Worm (Caenorhabditis elegans) whole organism, L1 larva: ENCODE measurements around the gene C55C3.8.

Source experiments
- C04F5.9 ChIP-seq: sonication (generic microtip); optimal IDR thresholded peaks from 2 replicates; lab custom pipeline; 2016; ENCODE audit warnings: missing genetic modification characterization, missing compliant biosample characterization
- C34B4.2 ChIP-seq: sonication (generic microtip); optimal IDR thresholded peaks from 2 replicates; lab custom pipeline; 2017; ENCODE audit warnings: mild to moderate bottlenecking, missing genetic modification characterization, missing compliant biosample characterization
- alr-1 ChIP-seq: fragments of 200-800 bp; sonication (Bioruptor generic); optimal IDR thresholded peaks from 2 replicates; lab custom pipeline; 2018; ENCODE audit warnings: borderline replicate concordance, mild to moderate bottlenecking, missing genetic modification characterization, missing compliant biosample characterization
- ama-1 ChIP-seq: fragments of 150-350 bp; optimal IDR thresholded peaks from 2 replicates; lab custom pipeline; 2014
- blmp-1 ChIP-seq: fragments of 150-350 bp; optimal IDR thresholded peaks from 2 replicates; lab custom pipeline; 2014; ENCODE audit warnings: missing biosample characterization, missing genetic modification characterization
- ceh-63 ChIP-seq: fragments of 200-800 bp; sonication (Bioruptor generic); optimal IDR thresholded peaks from 2 replicates; lab custom pipeline; 2018; ENCODE audit warnings: mild to moderate bottlenecking, missing genetic modification characterization, missing compliant biosample characterization
- ceh-88 ChIP-seq: fragments of 200-800 bp; sonication (Bioruptor generic); IDR thresholded peaks from 2 replicates; pipeline ENCODE4 v1.3.6; 2022; ENCODE audit warnings: missing genetic modification characterization, missing compliant biosample characterization
- ces-1 ChIP-seq: fragments of 150-350 bp; optimal IDR thresholded peaks from 2 replicates; lab custom pipeline; 2014; ENCODE audit warnings: missing biosample characterization, missing genetic modification reagents, missing genetic modification characterization
- dsc-1 ChIP-seq: sonication (generic microtip); optimal IDR thresholded peaks from 2 replicates; lab custom pipeline; 2016; ENCODE audit warnings: mild to moderate bottlenecking, missing genetic modification characterization, missing compliant biosample characterization
- efl-3 ChIP-seq: fragments of 200-800 bp; sonication (Bioruptor generic); optimal IDR thresholded peaks from 2 replicates; lab custom pipeline; 2018; ENCODE audit warnings: mild to moderate bottlenecking, missing genetic modification characterization, missing compliant biosample characterization
- egl-13 ChIP-seq: sonication (generic microtip); optimal IDR thresholded peaks from 2 replicates; lab custom pipeline; 2016; ENCODE audit warnings: missing genotype, missing genetic modification reagents, missing genetic modification characterization, missing compliant biosample characterization
- egl-27 ChIP-seq, 2 experiments: fragments of 150-350 bp in 1 of 2; sonication (generic microtip); optimal IDR thresholded peaks; 3 replicates each; lab custom pipeline; 2017 to 2018; ENCODE audit warnings: missing biosample characterization in 2 of 2, missing genetic modification characterization in 2 of 2, missing genetic modification reagents in 2 of 2
- elt-3 ChIP-seq, 6 experiments: fragments of 150-350 bp in 1 of 6; sonication (generic microtip); optimal IDR thresholded peaks; 2 replicates each; lab custom pipeline; 2017 to 2018; ENCODE audit warnings: missing biosample characterization in 6 of 6, missing genetic modification characterization in 6 of 6, inconsistent platforms in 1 of 6
- fkh-4 ChIP-seq: sonication (generic microtip); optimal IDR thresholded peaks from 2 replicates; lab custom pipeline; 2016; ENCODE audit warnings: missing compliant biosample characterization, missing genetic modification characterization, borderline replicate concordance
- fkh-8 ChIP-seq: sonication (generic microtip); optimal IDR thresholded peaks from 2 replicates; lab custom pipeline; 2016; ENCODE audit warnings: mild to moderate bottlenecking, missing genetic modification characterization, missing compliant biosample characterization
- fos-1 ChIP-seq: fragments of 150-350 bp; optimal IDR thresholded peaks from 2 replicates; lab custom pipeline; 2014; ENCODE audit warnings: missing biosample characterization, missing genetic modification characterization
- grh-1 ChIP-seq: fragments of 200-800 bp; sonication (Bioruptor generic); IDR thresholded peaks from 2 replicates; pipeline ENCODE4 v1.3.6; 2022; ENCODE audit warnings: missing genetic modification reagents, missing genetic modification characterization, missing compliant biosample characterization
- hpl-2 ChIP-seq: fragments of 150-350 bp; optimal IDR thresholded peaks from 2 replicates; lab custom pipeline; 2014; ENCODE audit warnings: missing biosample characterization, missing genetic modification reagents, missing genetic modification characterization
- isw-1 ChIP-seq: fragments of 200-800 bp; sonication (Bioruptor generic); IDR thresholded peaks from 2 replicates; pipeline ENCODE4 v1.3.6; 2022; ENCODE audit warnings: missing genetic modification characterization, missing compliant biosample characterization
- lin-13 ChIP-seq: fragments of 150-350 bp; optimal IDR thresholded peaks from 2 replicates; lab custom pipeline; 2014; ENCODE audit warnings: missing biosample characterization, missing genetic modification reagents, missing genetic modification characterization
- lin-14 ChIP-seq: fragments of 200-800 bp; sonication (Bioruptor generic); optimal IDR thresholded peaks from 2 replicates; lab custom pipeline; 2018; ENCODE audit warnings: mild to moderate bottlenecking, missing genetic modification characterization, moderate library complexity, missing compliant biosample characterization
- lin-35 ChIP-seq, 2 experiments: fragments of 150-350 bp; optimal IDR thresholded peaks; 2 replicates each; lab custom pipeline; 2014; ENCODE audit warnings: missing biosample characterization in 2 of 2, missing genetic modification characterization in 2 of 2, missing genetic modification reagents in 2 of 2
- lir-3 ChIP-seq: sonication (generic microtip); optimal IDR thresholded peaks from 2 replicates; lab custom pipeline; 2016; ENCODE audit warnings: mild to moderate bottlenecking, missing genetic modification characterization, moderate library complexity, missing compliant biosample characterization; ENCODE audit not compliant: poor library complexity
- lsy-2 ChIP-seq, 2 experiments: fragments of 150-350 bp; optimal IDR thresholded peaks; 2 replicates each; lab custom pipeline; 2014; ENCODE audit warnings: missing biosample characterization in 2 of 2, missing genetic modification characterization in 2 of 2
- mab-9 ChIP-seq: fragments of 200-800 bp; sonication (Bioruptor generic); IDR thresholded peaks from 2 replicates; pipeline ENCODE4 v1.3.6; 2022; ENCODE audit warnings: missing genetic modification reagents, missing genetic modification characterization, missing compliant biosample characterization
- mdl-1 ChIP-seq, 2 experiments: fragments of 150-350 bp; optimal IDR thresholded peaks; 2 replicates each; lab custom pipeline; 2014 to 2017; ENCODE audit warnings: missing biosample characterization in 2 of 2, missing genetic modification characterization in 2 of 2, inconsistent platforms in 1 of 2
- mef-2 ChIP-seq: fragments of 150-350 bp; optimal IDR thresholded peaks from 2 replicates; lab custom pipeline; 2014; ENCODE audit warnings: missing biosample characterization, missing genetic modification characterization
- mep-1 ChIP-seq: fragments of 150-350 bp; optimal IDR thresholded peaks from 2 replicates; lab custom pipeline; 2014; ENCODE audit warnings: missing biosample characterization, missing genetic modification characterization
- nhr-11 ChIP-seq: fragments of 150-350 bp; optimal IDR thresholded peaks from 2 replicates; lab custom pipeline; 2014; ENCODE audit warnings: missing biosample characterization, missing genetic modification characterization
- nhr-12 ChIP-seq: sonication (generic microtip); optimal IDR thresholded peaks from 2 replicates; lab custom pipeline; 2017; ENCODE audit warnings: missing biosample characterization, missing genetic modification characterization
- nhr-237 ChIP-seq: fragments of 150-350 bp; optimal IDR thresholded peaks from 2 replicates; lab custom pipeline; 2014; ENCODE audit warnings: missing biosample characterization, missing genetic modification characterization
- nhr-28 ChIP-seq: fragments of 150-350 bp; optimal IDR thresholded peaks from 2 replicates; lab custom pipeline; 2014; ENCODE audit warnings: missing biosample characterization, missing genetic modification characterization
- nhr-47 ChIP-seq: sonication (generic microtip); optimal IDR thresholded peaks from 2 replicates; lab custom pipeline; 2016; ENCODE audit warnings: mild to moderate bottlenecking, missing genetic modification characterization, moderate library complexity, missing compliant biosample characterization
- nhr-71 ChIP-seq: sonication (generic microtip); optimal IDR thresholded peaks from 2 replicates; lab custom pipeline; 2016; ENCODE audit warnings: mild to moderate bottlenecking, missing genetic modification characterization, moderate library complexity, missing compliant biosample characterization
- nhr-84 ChIP-seq: sonication (generic microtip); optimal IDR thresholded peaks from 2 replicates; lab custom pipeline; 2017; ENCODE audit warnings: missing biosample characterization, missing genetic modification characterization
- nhr-85 ChIP-seq: sonication (generic microtip); peaks from one replicate; lab custom pipeline; 2016; ENCODE audit warnings: missing genetic modification characterization, inconsistent platforms, missing compliant biosample characterization
- pag-3 ChIP-seq: sonication (generic microtip); optimal IDR thresholded peaks from 2 replicates; lab custom pipeline; 2017; ENCODE audit warnings: missing genetic modification characterization, mild to moderate bottlenecking, missing compliant biosample characterization, antibody characterized with exemption, borderline replicate concordance; ENCODE audit not compliant: insufficient read depth
- pax-3 ChIP-seq: fragments of 200-800 bp; sonication (Bioruptor generic); optimal IDR thresholded peaks from 2 replicates; lab custom pipeline; 2018; ENCODE audit warnings: mild to moderate bottlenecking, missing genetic modification characterization, moderate library complexity, missing compliant biosample characterization
- pqm-1 ChIP-seq: sonication (generic microtip); optimal IDR thresholded peaks from 3 replicates; lab custom pipeline; 2017; ENCODE audit warnings: missing biosample characterization, missing genetic modification characterization
- rnt-1 ChIP-seq: sonication (generic microtip); optimal IDR thresholded peaks from 2 replicates; lab custom pipeline; 2016; ENCODE audit warnings: mild to moderate bottlenecking, missing genetic modification characterization, moderate library complexity, missing compliant biosample characterization
- sptf-1 ChIP-seq: fragments of 150-350 bp; optimal IDR thresholded peaks from 2 replicates; lab custom pipeline; 2014; ENCODE audit warnings: missing biosample characterization, missing genetic modification characterization
- swsn-7 ChIP-seq: sonication (generic microtip); optimal IDR thresholded peaks from 2 replicates; lab custom pipeline; 2016; ENCODE audit warnings: missing genetic modification characterization, missing compliant biosample characterization
- tlp-1 ChIP-seq: fragments of 150-350 bp; optimal IDR thresholded peaks from 2 replicates; lab custom pipeline; 2014; ENCODE audit warnings: missing biosample characterization, missing genetic modification characterization
- unc-62 ChIP-seq: fragments of 150-350 bp; optimal IDR thresholded peaks from 2 replicates; lab custom pipeline; 2014; ENCODE audit warnings: missing biosample characterization, missing genetic modification reagents, missing genetic modification characterization
- unc-86 ChIP-seq: sonication (generic microtip); optimal IDR thresholded peaks from 2 replicates; lab custom pipeline; 2016; ENCODE audit warnings: missing genetic modification characterization, missing compliant biosample characterization
- zag-1 ChIP-seq: fragments of 150-350 bp; optimal IDR thresholded peaks from 2 replicates; lab custom pipeline; 2014; ENCODE audit warnings: missing biosample characterization, missing genetic modification characterization
- zip-4 ChIP-seq: fragments of 200-800 bp; sonication (Bioruptor generic); optimal IDR thresholded peaks from 2 replicates; lab custom pipeline; 2018; ENCODE audit warnings: mild to moderate bottlenecking, missing genetic modification characterization, moderate library complexity, missing compliant biosample characterization
- ztf-11 ChIP-seq, 2 experiments: sonication (generic microtip); optimal IDR thresholded peaks; 2 replicates each; lab custom pipeline; 2016 to 2017; ENCODE audit warnings: missing genetic modification characterization in 2 of 2, missing biosample characterization in 1 of 2, missing compliant biosample characterization in 1 of 2
- ztf-4 ChIP-seq: fragments of 150-350 bp; optimal IDR thresholded peaks from 2 replicates; lab custom pipeline; 2014; ENCODE audit warnings: missing biosample characterization, missing genetic modification characterization

The C55C3.8 gene

DNA sequence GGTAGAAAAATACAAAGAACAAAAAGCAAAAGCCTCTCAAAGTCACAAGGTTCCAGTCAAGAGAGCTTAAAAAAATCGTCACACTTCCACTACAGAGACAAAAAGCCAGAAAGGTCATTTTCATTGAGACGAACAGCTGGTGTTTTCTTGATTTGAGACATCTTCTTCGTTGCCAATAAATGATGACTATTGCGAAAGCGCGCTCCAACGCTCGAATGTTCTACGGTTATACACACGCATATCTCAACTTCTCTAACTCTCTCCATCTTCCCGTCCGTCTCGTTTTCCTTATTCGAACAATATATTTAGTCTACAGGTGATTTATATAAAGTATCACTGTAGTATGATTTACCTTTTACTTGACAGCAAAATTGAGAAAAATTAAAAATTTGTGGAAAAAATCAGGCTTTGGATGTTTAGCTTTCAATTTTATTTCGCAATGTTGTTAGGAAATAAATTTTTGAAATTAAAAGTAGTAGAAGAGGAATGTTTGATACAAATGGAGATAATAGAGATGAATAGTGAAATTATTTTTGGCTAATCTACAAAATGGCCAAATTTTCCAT is 25.4 kb upstream of the C55C3.8 start (continued):
- no peak for TF ChIP-seq isw-1 (GFP tag; lab: Robert Waterston, UW)
- no peak for TF ChIP-seq tlp-1
- TF ChIP-seq sptf-1 (tag; lab: Kevin White, UChicago), result no peak
- TF ChIP-seq rnt-1 (tag; lab: Kevin White, UChicago), result peak; percentile 33
- no peak for TF ChIP-seq grh-1
- TF ChIP-seq C04F5.9 (tag; lab: Kevin White, UChicago), result no peak
- TF ChIP-seq unc-62 (GFP tag; lab: Kevin White, UChicago), result no peak
- TF ChIP-seq lin-35 (GFP tag; optimal IDR thresholded peaks at IDR 0.05; lab: Kevin White, UChicago), result peak; percentile 40 to 69
- no peak for TF ChIP-seq dsc-1
- peak; percentile 5 for TF ChIP-seq ama-1 (lab: Kevin White, UChicago)
- no peak for TF ChIP-seq nhr-28
- no peak for TF ChIP-seq unc-86 (tag; lab: Kevin White, UChicago)
- TF ChIP-seq nhr-71, result peak; percentile 63
- no peak for TF ChIP-seq hpl-2 (GFP tag; lab: Kevin White, UChicago)
- no peak for TF ChIP-seq fos-1 (tag; lab: Kevin White, UChicago)
- TF ChIP-seq ceh-88 (GFP tag; lab: Robert Waterston, UW), result no peak
- peak; percentile 17 to 62 for TF ChIP-seq lsy-2 (tag; optimal IDR thresholded peaks at IDR 0.05; lab: Kevin White, UChicago)
- peak; percentile 42 for TF ChIP-seq zip-4 (GFP tag; lab: Kevin White, UChicago)
- no peak for TF ChIP-seq ceh-63 (GFP tag; lab: Kevin White, UChicago)
- no peak for TF ChIP-seq C34B4.2 (tag; lab: Kevin White, UChicago)
- no peak for TF ChIP-seq pag-3 (tag; lab: Kevin White, UChicago)
- TF ChIP-seq ztf-4 (tag; lab: Kevin White, UChicago), result no peak
- peak in 2 of 6 experiments; percentile 29 to 66 for TF ChIP-seq elt-3 (tag; optimal IDR thresholded peaks at IDR 0.05; lab: Kevin White, UChicago)
- no peak for TF ChIP-seq efl-3
- no peak for TF ChIP-seq nhr-11 (tag; lab: Kevin White, UChicago)
- no peak for TF ChIP-seq nhr-12 (tag; lab: Kevin White, UChicago)
- TF ChIP-seq egl-27 (tag; optimal IDR thresholded peaks at IDR 0.05; lab: Kevin White, UChicago), result no peak
- TF ChIP-seq mef-2 (tag; lab: Kevin White, UChicago), result no peak
- no peak for TF ChIP-seq egl-13 (tag; lab: Kevin White, UChicago)
- TF ChIP-seq nhr-47 (tag; lab: Kevin White, UChicago), result peak; percentile 5
- no peak for TF ChIP-seq nhr-84 (tag; lab: Kevin White, UChicago)
- peak; percentile 8 for TF ChIP-seq lir-3 (tag; lab: Kevin White, UChicago)
- peak; percentile 61 for TF ChIP-seq mep-1 (tag; lab: Kevin White, UChicago)
- no peak for TF ChIP-seq pqm-1 (tag; lab: Kevin White, UChicago)
- TF ChIP-seq ztf-11 (tag; optimal IDR thresholded peaks at IDR 0.05; lab: Kevin White, UChicago), result no peak
- no peak for TF ChIP-seq pax-3 (tag; lab: Kevin White, UChicago)
- peak in 1 of 2 experiments; percentile 54 for TF ChIP-seq mdl-1 (tag; optimal IDR thresholded peaks at IDR 0.05; lab: Kevin White, UChicago)
- TF ChIP-seq lin-14 (GFP tag; lab: Kevin White, UChicago), result peak; percentile 85
- no peak for TF ChIP-seq alr-1 (tag; lab: Kevin White, UChicago)
- TF ChIP-seq fkh-8 (tag; lab: Kevin White, UChicago), result no peak
- TF ChIP-seq lin-13 (GFP tag; lab: Kevin White, UChicago), result no peak
- peak; percentile 8 for TF ChIP-seq nhr-237 (tag; lab: Kevin White, UChicago)
- TF ChIP-seq nhr-85 (tag; lab: Kevin White, UChicago), result peak; percentile 81
- TF ChIP-seq swsn-7, result peak; percentile 36
- no peak for TF ChIP-seq mab-9 (GFP tag; lab: Robert Waterston, UW)
- peak; percentile 53 for TF ChIP-seq blmp-1 (tag; lab: Kevin White, UChicago)
- no peak for TF ChIP-seq ces-1 (GFP tag; lab: Kevin White, UChicago)
- TF ChIP-seq fkh-4 (tag; lab: Kevin White, UChicago), result no peak
- no peak for TF ChIP-seq zag-1 (tag; lab: Kevin White, UChicago)
- TF ChIP-seq, all 84 proteins: peak for 24
